Fruit fly (Drosophila melanogaster) whole organism, pupa: ENCODE data around the gene CG8475.

Source experiments
- CG10348 ChIP-seq: fragments of 200-800 bp; sonication (Bioruptor generic); IDR thresholded peaks from 2 replicates; pipeline ENCODE4 v1.3.6; 2022; ENCODE audit warnings: missing biosample characterization, missing genetic modification characterization
- CG12605 ChIP-seq: fragments of 200-800 bp; sonication (Bioruptor generic); IDR thresholded peaks from 2 replicates; pipeline ENCODE4 v1.3.6; 2022; ENCODE audit warnings: missing biosample characterization, missing genetic modification characterization
- CG13204 ChIP-seq: fragments of 200-800 bp; sonication (Bioruptor generic); optimal IDR thresholded peaks from 2 replicates; lab custom pipeline; 2018; ENCODE audit warnings: missing biosample characterization, mild to moderate bottlenecking, missing genetic modification characterization, moderate library complexity
- CG14655 ChIP-seq: fragments of 200-800 bp; sonication (Bioruptor generic); optimal IDR thresholded peaks from 3 replicates; lab custom pipeline; 2017; ENCODE audit warnings: mild to moderate bottlenecking, missing biosample characterization, missing genetic modification reagents, missing genetic modification characterization
- CG15710 ChIP-seq: fragments of 200-800 bp; sonication (Bioruptor generic); optimal IDR thresholded peaks from 2 replicates; lab custom pipeline; 2018; ENCODE audit warnings: missing biosample characterization, mild to moderate bottlenecking, missing genetic modification characterization, moderate library complexity
- CG17806 ChIP-seq: fragments of 200-800 bp; sonication (Bioruptor generic); optimal IDR thresholded peaks from 2 replicates; lab custom pipeline; 2018; ENCODE audit warnings: missing biosample characterization, mild to moderate bottlenecking, missing genetic modification characterization, moderate library complexity
- CG32121 ChIP-seq: fragments of 200-800 bp; sonication (Bioruptor generic); IDR thresholded peaks from 2 replicates; pipeline ENCODE4 v1.3.6; 2022; ENCODE audit warnings: missing biosample characterization, missing genetic modification characterization
- CG34367 ChIP-seq: fragments of 200-800 bp; sonication (Bioruptor generic); optimal IDR thresholded peaks from 2 replicates; lab custom pipeline; 2018; ENCODE audit warnings: missing biosample characterization, mild to moderate bottlenecking, missing genetic modification characterization
- CG4496 ChIP-seq: fragments of 200-800 bp; sonication (Bioruptor generic); IDR thresholded peaks from 3 replicates; pipeline ENCODE4 v1.3.6; 2022; ENCODE audit warnings: missing biosample characterization, missing genetic modification characterization
- CG8159 ChIP-seq: fragments of 200-800 bp; sonication (Bioruptor generic); optimal IDR thresholded peaks from 3 replicates; lab custom pipeline; 2018; ENCODE audit warnings: missing biosample characterization, mild to moderate bottlenecking, missing genetic modification characterization, moderate library complexity
- CG8301 ChIP-seq: fragments of 200-800 bp; sonication (Bioruptor generic); optimal IDR thresholded peaks from 2 replicates; lab custom pipeline; 2018; ENCODE audit warnings: missing biosample characterization, mild to moderate bottlenecking, missing genetic modification characterization
- CG9948 ChIP-seq: fragments of 200-800 bp; sonication (Bioruptor generic); optimal IDR thresholded peaks from 2 replicates; lab custom pipeline; 2018; ENCODE audit warnings: missing biosample characterization, mild to moderate bottlenecking, missing genetic modification characterization, moderate library complexity
- D1 ChIP-seq: fragments of 200-800 bp; sonication (Bioruptor generic); optimal IDR thresholded peaks from 2 replicates; lab custom pipeline; 2018; ENCODE audit warnings: missing biosample characterization, mild to moderate bottlenecking, missing genetic modification characterization, moderate library complexity
- EcR ChIP-seq: fragments of 200-800 bp; sonication (Bioruptor generic); optimal IDR thresholded peaks from 3 replicates; lab custom pipeline; 2019; ENCODE audit warnings: missing biosample characterization, missing genetic modification characterization, mild to moderate bottlenecking, moderate library complexity, missing genetic modification reagents
- Ets98B ChIP-seq: fragments of 200-800 bp; sonication (Bioruptor generic); IDR thresholded peaks from 2 replicates; pipeline ENCODE4 v1.3.6; 2022; ENCODE audit warnings: missing biosample characterization, missing genetic modification characterization
- Pif1A ChIP-seq: fragments of 200-800 bp; sonication (Bioruptor generic); optimal IDR thresholded peaks from 3 replicates; lab custom pipeline; 2016; ENCODE audit warnings: missing biosample characterization, missing genetic modification characterization
- Pif1B ChIP-seq: fragments of 200-800 bp; sonication (Bioruptor generic); optimal IDR thresholded peaks from 3 replicates; lab custom pipeline; 2016; ENCODE audit warnings: missing biosample characterization, missing genetic modification characterization
- Snoo ChIP-seq: fragments of 200-800 bp; sonication (Bioruptor generic); optimal IDR thresholded peaks from 3 replicates; lab custom pipeline; 2017; ENCODE audit warnings: missing biosample characterization, mild to moderate bottlenecking, missing genetic modification characterization, inconsistent platforms
- fd96Ca ChIP-seq: fragments of 200-800 bp; sonication (Bioruptor generic); IDR thresholded peaks from 3 replicates; pipeline ENCODE4 v1.3.6; 2022; ENCODE audit warnings: missing biosample characterization, missing genetic modification characterization
- gl ChIP-seq: fragments of 200-800 bp; sonication (Bioruptor generic); optimal IDR thresholded peaks from 2 replicates; lab custom pipeline; 2018; ENCODE audit warnings: missing biosample characterization, mild to moderate bottlenecking, missing genetic modification characterization
- rn ChIP-seq: fragments of 200-800 bp; sonication (Bioruptor generic); IDR thresholded peaks from 2 replicates; pipeline ENCODE4 v1.3.6; 2022; ENCODE audit warnings: missing biosample characterization, missing genetic modification characterization

Gene CG8475

dm6 chr2L:8161994-8162306 lies 34.8 kb downstream of the CG8475 start:
- no peak for TF ChIP-seq Snoo
- TF ChIP-seq EcR (GFP tag; lab: Kevin White, UChicago): peak; percentile 99

dm6 chr2L:8159498-8159897 lies 37.2 kb downstream of the CG8475 start, which contains the start of the genes PAPLA1 and Rbsn-5:
PAPLA1 (minus strand) TSS chr2L:8159638.
Rbsn-5 (plus strand) TSS chr2L:8159832.
- TF ChIP-seq CG12605 (GFP tag; lab: Robert Waterston, UW): peak; percentile 76
- peak; percentile 90 for TF ChIP-seq CG8301 (tag; lab: Kevin White, UChicago)
- peak; percentile 89 for TF ChIP-seq CG4496 (GFP tag; lab: Robert Waterston, UW)
- peak; percentile 92 for TF ChIP-seq rn (GFP tag; lab: Robert Waterston, UW)
- TF ChIP-seq EcR (GFP tag; lab: Kevin White, UChicago): peak; percentile 68
- peak; percentile 90 for TF ChIP-seq Snoo
- TF ChIP-seq fd96Ca: peak; percentile 92
- peak; percentile 90 for TF ChIP-seq CG15710 (tag; lab: Kevin White, UChicago)
- TF ChIP-seq Pif1B (GFP tag; lab: Kevin White, UChicago): peak; percentile 88
- peak; percentile 91 for TF ChIP-seq CG9948 (tag; lab: Kevin White, UChicago)
- peak; percentile 94 for TF ChIP-seq Pif1A (GFP tag; lab: Kevin White, UChicago)
- peak; percentile 80 for TF ChIP-seq CG32121
- TF ChIP-seq CG13204 (GFP tag; lab: Kevin White, UChicago): peak; percentile 59
- peak; percentile 94 for TF ChIP-seq CG17806 (tag; lab: Kevin White, UChicago)
- peak; percentile 89 for TF ChIP-seq CG14655 (GFP tag; lab: Kevin White, UChicago)
- peak; percentile 92 for TF ChIP-seq CG8159 (tag; lab: Kevin White, UChicago)
- peak; percentile 87 for TF ChIP-seq CG34367 (tag; lab: Kevin White, UChicago)
- TF ChIP-seq gl (tag; lab: Kevin White, UChicago): peak; percentile 75
- peak; percentile 69; the same call in 1 of the 2 replicates for TF ChIP-seq CG10348 (GFP tag; lab: Robert Waterston, UW)
- peak; percentile 87 for TF ChIP-seq Ets98B (GFP tag; lab: Robert Waterston, UW)
- peak; percentile 72 for TF ChIP-seq D1 (tag; lab: Kevin White, UChicago)

dm6 chr2L:8157166-8157565 lies 39.6 kb downstream of the CG8475 start:
- TF ChIP-seq CG14655 (GFP tag; lab: Kevin White, UChicago) (no peak), Pif1A (GFP tag; lab: Kevin White, UChicago) (no peak), EcR (GFP tag; lab: Kevin White, UChicago) (no peak), Pif1B (GFP tag; lab: Kevin White, UChicago) (no peak), rn (GFP tag; lab: Robert Waterston, UW) (no peak), Ets98B (GFP tag; lab: Robert Waterston, UW) (no peak), CG15710 (tag; lab: Kevin White, UChicago) (no peak), CG13204 (GFP tag; lab: Kevin White, UChicago) (no peak), CG8301 (tag; lab: Kevin White, UChicago) (no peak), CG10348 (GFP tag; lab: Robert Waterston, UW) (no peak), CG17806 (tag; lab: Kevin White, UChicago) (no peak), CG32121 (no peak), D1 (tag; lab: Kevin White, UChicago) (no peak), CG4496 (GFP tag; lab: Robert Waterston, UW) (no peak), CG34367 (tag; lab: Kevin White, UChicago) (no peak), fd96Ca (no peak), CG8159 (tag; lab: Kevin White, UChicago) (no peak), CG9948 (tag; lab: Kevin White, UChicago) (no peak)

- TF ChIP-seq Snoo: peak; percentile 47
- peak; percentile 57 for TF ChIP-seq CG17806 (tag; lab: Kevin White, UChicago)
- TF ChIP-seq CG9948 (tag; lab: Kevin White, UChicago): peak; percentile 39
- TF ChIP-seq CG34367 (tag; lab: Kevin White, UChicago): peak; percentile 30
- TF ChIP-seq CG15710 (tag; lab: Kevin White, UChicago): peak; percentile 52
- TF ChIP-seq CG14655 (GFP tag; lab: Kevin White, UChicago): peak; percentile 65
- TF ChIP-seq CG12605 (GFP tag; lab: Robert Waterston, UW): peak; percentile 68; the same call in 1 of the 2 replicates
- no peak for TF ChIP-seq CG13204 (GFP tag; lab: Kevin White, UChicago)
- 0 out of 2 replicates have a peak, but pooled peaks have one; percentile 43 for TF ChIP-seq rn (GFP tag; lab: Robert Waterston, UW)
- no peak for TF ChIP-seq CG10348 (GFP tag; lab: Robert Waterston, UW)
- TF ChIP-seq gl (tag; lab: Kevin White, UChicago): peak; percentile 12
- no peak for TF ChIP-seq EcR (GFP tag; lab: Kevin White, UChicago)
- TF ChIP-seq Ets98B (GFP tag; lab: Robert Waterston, UW): peak; percentile 64; the same call in 1 of the 2 replicates
- TF ChIP-seq CG4496 (GFP tag; lab: Robert Waterston, UW): peak; percentile 81
- peak; percentile 59 for TF ChIP-seq CG8301 (tag; lab: Kevin White, UChicago)
- TF ChIP-seq D1 (tag; lab: Kevin White, UChicago): no peak
- TF ChIP-seq Pif1B (GFP tag; lab: Kevin White, UChicago): peak; percentile 49
- TF ChIP-seq Pif1A (GFP tag; lab: Kevin White, UChicago): peak; percentile 63
- TF ChIP-seq fd96Ca: peak; percentile 73
- TF ChIP-seq CG32121: peak; percentile 77
- peak; percentile 54 for TF ChIP-seq CG8159 (tag; lab: Kevin White, UChicago)
Observed at dm6 chr2L:8156682-8157081, 40.0 kb downstream of the CG8475 start.

- peak; percentile 18 for TF ChIP-seq Pif1A (GFP tag; lab: Kevin White, UChicago)
- TF ChIP-seq EcR (GFP tag; lab: Kevin White, UChicago): peak; percentile 39
- no peak for TF ChIP-seq CG8159 (tag; lab: Kevin White, UChicago)
- no peak for TF ChIP-seq CG17806 (tag; lab: Kevin White, UChicago)
- TF ChIP-seq CG15710 (tag; lab: Kevin White, UChicago): no peak
- TF ChIP-seq CG4496 (GFP tag; lab: Robert Waterston, UW): no peak
- no peak for TF ChIP-seq CG32121
- peak; percentile 21 for TF ChIP-seq CG14655 (GFP tag; lab: Kevin White, UChicago)
- no peak for TF ChIP-seq rn (GFP tag; lab: Robert Waterston, UW)
Observed at dm6 chr2L:8148514-8149085, 48.1 kb downstream of the CG8475 start.
